Worm (Caenorhabditis elegans): Measurements from ENCODE around the gene C55C3.7.

The C55C3.7 gene

ce11 chrIV:5653649-5654048 is 28.8 kb downstream of the C55C3.7 start, which contains the start of gene clec-178:
clec-178 (plus strand) TSS chrIV:5653949.
- no peak for TF ChIP-seq elt-2 (tag; optimal IDR thresholded peaks at IDR 0.05)
- no peak for TF ChIP-seq nhr-232 (tag; optimal IDR thresholded peaks at IDR 0.05)
- TF ChIP-seq elt-4 (tag; optimal IDR thresholded peaks at IDR 0.05): no peak
- TF ChIP-seq ahr-1 (tag; optimal IDR thresholded peaks at IDR 0.05): no peak
- no peak for TF ChIP-seq sox-2 (GFP tag; IDR thresholded peaks at IDR 0.05)

DNA sequence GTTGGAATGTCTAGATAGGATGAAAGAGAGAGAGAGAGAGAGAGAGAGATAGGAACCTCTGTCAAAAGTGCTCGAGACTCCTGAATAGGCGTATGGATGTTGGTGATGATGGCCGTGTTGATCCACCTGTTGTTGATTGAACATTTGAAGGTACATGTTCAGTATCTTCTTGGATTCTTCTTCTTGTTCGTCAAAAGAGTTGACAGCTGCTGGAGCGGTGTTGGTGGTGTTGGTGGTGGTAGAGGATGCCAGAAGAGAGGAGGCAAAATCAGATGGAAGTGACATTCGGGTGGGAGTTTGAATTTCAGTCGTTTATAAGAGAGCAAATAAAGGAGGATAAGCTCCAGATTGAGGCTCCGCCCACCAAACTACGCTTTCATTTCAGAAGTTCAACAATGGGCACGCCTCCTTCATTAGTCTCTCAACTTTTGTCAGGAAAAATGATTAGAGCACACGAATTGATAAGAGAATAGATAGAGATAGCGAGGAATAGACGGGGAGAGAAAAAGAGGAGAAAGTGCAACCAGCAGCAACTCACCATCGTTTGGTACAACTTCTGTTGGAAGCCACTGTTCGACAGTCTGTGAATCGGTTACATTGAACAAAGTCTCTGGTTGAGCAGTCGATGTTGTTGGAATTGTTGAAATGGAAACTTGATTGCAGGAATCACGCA is 29.5 kb downstream of the C55C3.7 start:
- TF ChIP-seq Y22D7AL.16 (tag; optimal IDR thresholded peaks at IDR 0.05) (no peak), dve-1 (tag; optimal IDR thresholded peaks at IDR 0.05) (peak; percentile 7), fax-1 (tag; optimal IDR thresholded peaks at IDR 0.05) (no peak), odd-2 (tag; optimal IDR thresholded peaks at IDR 0.05) (no peak), elt-2 (tag; optimal IDR thresholded peaks at IDR 0.05) (peak; percentile 71), ceh-2 (tag; optimal IDR thresholded peaks at IDR 0.05) (no peak), gmeb-2 (tag; optimal IDR thresholded peaks at IDR 0.05) (no peak), ahr-1 (tag; optimal IDR thresholded peaks at IDR 0.05) (no peak)

- no peak for TF ChIP-seq fax-1 (tag; optimal IDR thresholded peaks at IDR 0.05)
- TF ChIP-seq ahr-1 (tag; optimal IDR thresholded peaks at IDR 0.05): no peak
- no peak for TF ChIP-seq pros-1 (tag; optimal IDR thresholded peaks at IDR 0.05)
- TF ChIP-seq tbx-2 (tag; optimal IDR thresholded peaks at IDR 0.05): no peak
- TF ChIP-seq sdc-2 (tag; optimal IDR thresholded peaks at IDR 0.05): no peak
- TF ChIP-seq ama-1 (optimal IDR thresholded peaks at IDR 0.05): no peak
- no peak for TF ChIP-seq syd-9 (tag; optimal IDR thresholded peaks at IDR 0.05)
- no peak for TF ChIP-seq lim-6 (tag; optimal IDR thresholded peaks at IDR 0.05)
- no peak for TF ChIP-seq ref-2 (tag; optimal IDR thresholded peaks at IDR 0.05)
- no peak for TF ChIP-seq pat-9 (tag; optimal IDR thresholded peaks at IDR 0.05)
- TF ChIP-seq ceh-22 (tag; optimal IDR thresholded peaks at IDR 0.05): no peak
These were observed 31.6 kb downstream of the C55C3.7 start for ce11 chrIV:5650761-5651332.

ce11 chrIV:5649073-5649583 is 33.3 kb downstream of the C55C3.7 start, which contains the start of gene csn-5:
csn-5 (plus strand) TSS chrIV:5649533.
- TF ChIP-seq fkh-6 (tag; optimal IDR thresholded peaks at IDR 0.05): no peak
- no peak for TF ChIP-seq eyg-1 (tag; optimal IDR thresholded peaks at IDR 0.05)
- TF ChIP-seq pax-1 (tag; optimal IDR thresholded peaks at IDR 0.05): no peak
- no peak for TF ChIP-seq lin-11 (tag; optimal IDR thresholded peaks at IDR 0.05)
- TF ChIP-seq lim-6 (tag; optimal IDR thresholded peaks at IDR 0.05): no peak
- TF ChIP-seq Y22D7AL.16 (tag; optimal IDR thresholded peaks at IDR 0.05): no peak
- no peak for TF ChIP-seq ref-2 (tag; optimal IDR thresholded peaks at IDR 0.05)
- no peak for TF ChIP-seq zip-5 (tag; optimal IDR thresholded peaks at IDR 0.05)
- TF ChIP-seq hlh-8 (tag; optimal IDR thresholded peaks at IDR 0.05): no peak
- TF ChIP-seq ceh-19 (GFP tag; optimal IDR thresholded peaks at IDR 0.05): no peak
- TF ChIP-seq madf-2 (tag; optimal IDR thresholded peaks at IDR 0.05): no peak
- TF ChIP-seq pros-1 (tag; optimal IDR thresholded peaks at IDR 0.05): no peak
- TF ChIP-seq gmeb-2 (tag; optimal IDR thresholded peaks at IDR 0.05): no peak
- TF ChIP-seq pag-3 (tag; optimal IDR thresholded peaks at IDR 0.05; ENCODE audit: borderline replicate concordance): no peak
- TF ChIP-seq mec-3 (tag; optimal IDR thresholded peaks at IDR 0.05; ENCODE audit: borderline replicate concordance): no peak
- no peak for TF ChIP-seq ztf-16 (tag; optimal IDR thresholded peaks at IDR 0.05)

- TF ChIP-seq ceh-34 (tag; optimal IDR thresholded peaks at IDR 0.05): no peak
- no peak for TF ChIP-seq hlh-30 (tag; optimal IDR thresholded peaks at IDR 0.05; ENCODE audit: insufficient read depth)
- TF ChIP-seq elt-4 (tag; optimal IDR thresholded peaks at IDR 0.05): no peak
- TF ChIP-seq pha-4 (tag; optimal IDR thresholded peaks at IDR 0.05): no peak
- TF ChIP-seq fax-1 (tag; optimal IDR thresholded peaks at IDR 0.05): no peak
- TF ChIP-seq sdc-2 (tag; optimal IDR thresholded peaks at IDR 0.05): no peak
- TF ChIP-seq C38D4.7 (GFP tag; optimal IDR thresholded peaks at IDR 0.05): no peak
These were observed 36.9 kb downstream of the C55C3.7 start, which contains the start of the genes srd-8 and B0547.2 for ce11 chrIV:5645514-5646052. srd-8 (minus strand) TSS chrIV:5645614. B0547.2 (plus strand) TSS chrIV:5646002.
